Worm (Caenorhabditis elegans): ENCODE measurements around the gene ZK697.1.

ZK697.1 gene

DNA sequence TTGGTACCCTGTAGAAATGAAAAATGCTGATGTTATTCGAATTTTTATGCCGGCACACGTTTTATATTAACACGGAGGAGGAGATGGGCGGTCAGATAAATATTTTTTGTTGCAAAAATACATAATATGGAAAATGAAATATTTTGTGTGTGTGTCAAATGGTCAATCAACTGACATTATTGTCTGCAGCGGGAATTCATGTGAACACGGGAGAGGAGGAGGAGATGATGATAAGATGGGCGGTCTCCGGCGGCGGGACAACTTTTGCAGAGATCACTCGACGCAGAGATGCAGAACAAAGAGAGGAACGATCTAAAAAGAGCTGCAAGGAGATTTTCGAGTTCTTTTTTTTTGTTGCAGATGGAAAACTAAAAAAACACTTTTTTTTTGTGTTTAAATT lies 19.1 kb downstream of the ZK697.1 start, which contains the start of gene dhs-13 (continued):
- TF ChIP-seq ceh-82 (tag; optimal IDR thresholded peaks at IDR 0.05) (no peak), lin-14 (GFP tag; optimal IDR thresholded peaks at IDR 0.05) (peak; percentile 90), unc-30 (tag; optimal IDR thresholded peaks at IDR 0.05) (no peak), unc-98 (GFP tag; IDR thresholded peaks at IDR 0.05) (no peak), tbx-2 (tag; optimal IDR thresholded peaks at IDR 0.05) (no peak), vab-15 (tag; optimal IDR thresholded peaks at IDR 0.05) (no peak), nhr-90 (tag; optimal IDR thresholded peaks at IDR 0.05; ENCODE audit: poor library complexity) (no peak), nhr-20 (tag; optimal IDR thresholded peaks at IDR 0.05) (peak; percentile 55), efl-3 (GFP tag; optimal IDR thresholded peaks at IDR 0.05) (no peak), xbp-1 (tag; optimal IDR thresholded peaks at IDR 0.05) (no peak), snpc-4 (tag; optimal IDR thresholded peaks at IDR 0.05) (no peak), nhr-19 (GFP tag; conservative IDR thresholded peaks at IDR 0.05) (no peak), nhr-237 (tag; optimal IDR thresholded peaks at IDR 0.05) (no peak), ztf-11 (tag; optimal IDR thresholded peaks at IDR 0.05) (no peak), hlh-4 (tag; optimal IDR thresholded peaks at IDR 0.05) (no peak), jun-1 (tag; optimal IDR thresholded peaks at IDR 0.05) (no peak), mdl-1 (tag; optimal IDR thresholded peaks at IDR 0.05) (peak in 1 of 2 experiments; percentile 39), tlp-1 (tag; optimal IDR thresholded peaks at IDR 0.05) (no peak), ets-5 (GFP tag; IDR thresholded peaks at IDR 0.05) (no peak), sptf-1 (tag; optimal IDR thresholded peaks at IDR 0.05) (no peak), pqm-1 (tag; optimal IDR thresholded peaks at IDR 0.05) (no peak), irx-1 (tag; optimal IDR thresholded peaks at IDR 0.05) (no peak), unc-62 (GFP tag; optimal IDR thresholded peaks at IDR 0.05) (no peak), dpl-1 (GFP tag; optimal IDR thresholded peaks at IDR 0.05) (peak in 1 of 3 experiments; percentile 6), ces-1 (GFP tag; optimal IDR thresholded peaks at IDR 0.05) (no peak), fkh-10 (GFP tag; optimal IDR thresholded peaks at IDR 0.05) (no peak), egl-13 (tag; optimal IDR thresholded peaks at IDR 0.05) (no peak), ztf-4 (tag; optimal IDR thresholded peaks at IDR 0.05) (no peak), nhr-84 (tag; optimal IDR thresholded peaks at IDR 0.05) (no peak), fkh-4 (tag; optimal IDR thresholded peaks at IDR 0.05; ENCODE audit: borderline replicate concordance) (no peak), hpl-2 (GFP tag; optimal IDR thresholded peaks at IDR 0.05) (no peak), lin-13 (GFP tag; optimal IDR thresholded peaks at IDR 0.05) (no peak), lin-39 (tag; optimal IDR thresholded peaks at IDR 0.05) (no peak), dsc-1 (tag; optimal IDR thresholded peaks at IDR 0.05) (no peak), efl-1 (optimal IDR thresholded peaks at IDR 0.05) (no peak), efl-1 (GFP tag; optimal IDR thresholded peaks at IDR 0.05 in 1 of 2) (no peak), isw-1 (GFP tag; IDR thresholded peaks at IDR 0.05) (no peak), nhr-47 (tag; optimal IDR thresholded peaks at IDR 0.05) (no peak), ama-1 (optimal IDR thresholded peaks at IDR 0.05) (no peak), nhr-11 (tag; optimal IDR thresholded peaks at IDR 0.05) (no peak), sox-4 (tag; optimal IDR thresholded peaks at IDR 0.05) (no peak), hlh-17 (GFP tag; optimal IDR thresholded peaks at IDR 0.05; ENCODE audit: borderline replicate concordance) (no peak), grh-1 (GFP tag; IDR thresholded peaks at IDR 0.05) (no peak), ceh-88 (GFP tag; IDR thresholded peaks at IDR 0.05) (no peak), ceh-63 (GFP tag; optimal IDR thresholded peaks at IDR 0.05) (no peak), elt-3 (tag; optimal IDR thresholded peaks at IDR 0.05) (no peak), rnt-1 (tag; optimal IDR thresholded peaks at IDR 0.05) (no peak), mep-1 (tag; optimal IDR thresholded peaks at IDR 0.05) (no peak), Y116A8C.19 (tag; optimal IDR thresholded peaks at IDR 0.05; ENCODE audit: borderline replicate concordance) (no peak), nhr-76 (tag; optimal IDR thresholded peaks at IDR 0.05) (no peak), nhr-28 (tag; optimal IDR thresholded peaks at IDR 0.05) (no peak), alr-1 (tag; optimal IDR thresholded peaks at IDR 0.05; ENCODE audit: borderline replicate concordance) (no peak), mab-9 (GFP tag; IDR thresholded peaks at IDR 0.05) (no peak), C16A3.4 (tag; optimal IDR thresholded peaks at IDR 0.05) (peak; percentile 11)

Data from whole organism, L1 larva.